Worm (Caenorhabditis elegans) whole organism, L2 larva: Measurements from ENCODE around the gene vab-23.

ENCODE experiments used
- ceh-16 ChIP-seq: fragments of 150-350 bp; optimal IDR thresholded peaks from 2 replicates; lab custom pipeline; 2014; ENCODE audit warnings: missing biosample characterization, missing genetic modification characterization
- egl-27 ChIP-seq: sonication (generic microtip); optimal IDR thresholded peaks from 3 replicates; lab custom pipeline; 2017; ENCODE audit warnings: missing biosample characterization, missing genetic modification reagents, missing genetic modification characterization
- lin-13 ChIP-seq: fragments of 150-350 bp; optimal IDR thresholded peaks from 2 replicates; lab custom pipeline; 2014; ENCODE audit warnings: missing biosample characterization, missing genetic modification reagents, missing genetic modification characterization
- lsy-2 ChIP-seq, 2 experiments: fragments of 150-350 bp in 1 of 2; sonication (generic microtip) in 1 of 2; optimal IDR thresholded peaks; 2 replicates each; lab custom pipeline; 2014 to 2017; ENCODE audit warnings: missing biosample characterization in 2 of 2, missing genetic modification characterization in 2 of 2
- nhr-10 ChIP-seq: sonication (generic microtip); optimal IDR thresholded peaks from 2 replicates; lab custom pipeline; 2017; ENCODE audit warnings: missing biosample characterization, missing genetic modification characterization
- nhr-11 ChIP-seq: fragments of 150-350 bp; optimal IDR thresholded peaks from 2 replicates; lab custom pipeline; 2014; ENCODE audit warnings: missing biosample characterization, missing genetic modification characterization
- nhr-12 ChIP-seq: fragments of 150-350 bp; optimal IDR thresholded peaks from 2 replicates; lab custom pipeline; 2014; ENCODE audit warnings: missing biosample characterization, missing genetic modification characterization
- nhr-237 ChIP-seq: fragments of 150-350 bp; optimal IDR thresholded peaks from 2 replicates; lab custom pipeline; 2014; ENCODE audit warnings: missing biosample characterization, missing genetic modification characterization
- skn-1 ChIP-seq: sonication (generic microtip); optimal IDR thresholded peaks from 2 replicates; lab custom pipeline; 2017; ENCODE audit warnings: missing biosample characterization, missing genetic modification characterization
- snpc-4 ChIP-seq: fragments of 150-350 bp; optimal IDR thresholded peaks from 2 replicates; lab custom pipeline; 2014; ENCODE audit warnings: missing biosample characterization, missing genetic modification characterization
- unc-39 ChIP-seq: fragments of 150-350 bp; optimal IDR thresholded peaks from 2 replicates; lab custom pipeline; 2014; ENCODE audit warnings: missing biosample characterization, missing genetic modification characterization
- unc-62 ChIP-seq: fragments of 150-350 bp; optimal IDR thresholded peaks from 2 replicates; lab custom pipeline; 2014; ENCODE audit warnings: missing biosample characterization, missing genetic modification reagents, missing genetic modification characterization
- ztf-4 ChIP-seq: fragments of 150-350 bp; optimal IDR thresholded peaks from 2 replicates; lab custom pipeline; 2014; ENCODE audit warnings: missing biosample characterization, missing genetic modification characterization

DNA sequence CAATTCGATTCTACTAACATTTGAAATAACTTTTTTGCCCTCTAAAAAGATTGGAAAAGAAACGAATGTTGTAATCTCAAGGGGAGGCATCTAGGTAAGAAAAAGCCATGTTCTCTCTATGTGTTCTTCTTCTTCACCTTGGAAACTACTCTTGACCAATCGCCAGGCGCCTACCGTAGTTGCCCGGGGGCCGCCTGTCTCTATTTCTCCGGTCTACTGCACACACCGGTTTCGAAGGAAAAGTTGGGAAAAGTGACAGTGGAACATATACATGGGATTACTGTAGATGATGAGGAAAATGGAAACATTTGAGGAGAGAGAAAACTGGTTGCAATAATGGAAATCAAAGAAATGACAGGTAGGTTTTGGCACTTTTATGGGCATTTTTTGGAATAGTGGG, 25.5 kb upstream of the vab-23 start:
- no peak for TF ChIP-seq egl-27 (tag; lab: Kevin White, UChicago)
- TF ChIP-seq nhr-11 (tag; lab: Kevin White, UChicago): no peak
- TF ChIP-seq ztf-4: no peak
- TF ChIP-seq nhr-10: no peak
- TF ChIP-seq unc-39: no peak
- no peak for TF ChIP-seq unc-62 (GFP tag; lab: Kevin White, UChicago)
- TF ChIP-seq ceh-16 (tag; lab: Kevin White, UChicago): no peak
- TF ChIP-seq lsy-2 (tag; optimal IDR thresholded peaks at IDR 0.05; lab: Kevin White, UChicago): no peak
- no peak for TF ChIP-seq nhr-237 (tag; lab: Kevin White, UChicago)
- TF ChIP-seq skn-1 (tag; lab: Kevin White, UChicago): no peak
- TF ChIP-seq lin-13 (GFP tag; lab: Kevin White, UChicago): no peak
- TF ChIP-seq nhr-12 (tag; lab: Kevin White, UChicago): no peak
- TF ChIP-seq snpc-4 (tag; lab: Kevin White, UChicago): no peak
